Fruit fly (Drosophila melanogaster) whole organism, embryonic: ENCODE measurements around the gene Sry-alpha.

Experiments used
- CG34422 ChIP-seq: fragments of 200-800 bp; sonication (Bioruptor generic); IDR thresholded peaks from 3 replicates; pipeline ENCODE4 v1.3.6; 2022; ENCODE audit warnings: missing biosample characterization, missing genetic modification characterization
- CG6272 ChIP-seq: fragments of 200-800 bp; sonication (Bioruptor generic); IDR thresholded peaks from 2 replicates; pipeline ENCODE4 v1.3.6; 2022; ENCODE audit warnings: missing biosample characterization, missing genetic modification characterization
- D19A ChIP-seq: fragments of 200-800 bp; optimal IDR thresholded peaks from 3 replicates; lab custom pipeline; 2019; ENCODE audit warnings: missing biosample characterization, mild to moderate bottlenecking, missing genetic modification characterization, moderate library complexity
- Dfd ChIP-seq, 2 experiments: fragments of >200 bp; optimal IDR thresholded peaks; 2 replicates each; lab custom pipeline; 2017; ENCODE audit warnings: missing biosample characterization in 2 of 2, missing genetic modification characterization in 2 of 2
- Lhr ChIP-seq: fragments of 200-800 bp; sonication (Bioruptor generic); optimal IDR thresholded peaks from 3 replicates; lab custom pipeline; 2017; ENCODE audit warnings: mild to moderate bottlenecking, missing biosample characterization, missing genetic modification reagents, missing genetic modification characterization
- Ravus ChIP-seq: fragments of 200-800 bp; sonication (Bioruptor generic); IDR thresholded peaks from 2 replicates; pipeline ENCODE4 v1.3.6; 2022; ENCODE audit warnings: missing biosample characterization, missing genetic modification characterization
- Sox100B ChIP-seq: fragments of 200-800 bp; sonication (Bioruptor generic); optimal IDR thresholded peaks from 3 replicates; lab custom pipeline; 2018; ENCODE audit warnings: missing biosample characterization, mild to moderate bottlenecking, missing genetic modification characterization
- ap ChIP-seq: fragments of 200-800 bp; sonication (Bioruptor generic); IDR thresholded peaks from 2 replicates; pipeline ENCODE4 v1.3.6; 2022; ENCODE audit warnings: missing biosample characterization, missing genetic modification characterization
- grn ChIP-seq: fragments of 200-800 bp; sonication (Bioruptor generic); optimal IDR thresholded peaks from 3 replicates; lab custom pipeline; 2017; ENCODE audit warnings: missing biosample characterization, missing genetic modification characterization
- klu ChIP-seq: fragments of 200-800 bp; sonication (Bioruptor generic); IDR thresholded peaks from 2 replicates; pipeline ENCODE4 v1.3.6; 2022; ENCODE audit warnings: missing biosample characterization, missing genetic modification characterization
- luna ChIP-seq: fragments of 200-800 bp; sonication (Bioruptor generic); optimal IDR thresholded peaks from 2 replicates; lab custom pipeline; 2016; ENCODE audit warnings: missing biosample characterization, missing genetic modification characterization
- mirr ChIP-seq: fragments of 200-800 bp; sonication (Bioruptor generic); optimal IDR thresholded peaks from 3 replicates; lab custom pipeline; 2018; ENCODE audit warnings: missing biosample characterization, mild to moderate bottlenecking, missing genetic modification characterization
- phol ChIP-seq: fragments of 200-800 bp; sonication (Bioruptor generic); optimal IDR thresholded peaks from 3 replicates; lab custom pipeline; 2018; ENCODE audit warnings: missing biosample characterization, mild to moderate bottlenecking, missing genetic modification characterization, moderate library complexity
- trh ChIP-seq: fragments of 200-800 bp; sonication (Bioruptor generic); optimal IDR thresholded peaks from 2 replicates; lab custom pipeline; 2016; ENCODE audit warnings: missing biosample characterization, missing genetic modification characterization

- TF ChIP-seq Sox100B (GFP tag; lab: Kevin White, UChicago) (no peak), klu (GFP tag; lab: Robert Waterston, UW) (no peak), luna (GFP tag; lab: Kevin White, UChicago) (no peak), phol (tag; lab: Kevin White, UChicago) (peak; percentile 67), CG6272 (GFP tag; lab: Robert Waterston, UW) (0 out of 2 replicates have a peak, but pooled peaks have one; percentile 18), ap (GFP tag; lab: Robert Waterston, UW) (no peak), mirr (GFP tag; lab: Kevin White, UChicago) (no peak), CG34422 (GFP tag; lab: Robert Waterston, UW) (peak; percentile 67; the same call in 1 of the 3 replicates), grn (GFP tag; lab: Kevin White, UChicago) (no peak), Dfd (GFP tag; optimal IDR thresholded peaks at IDR 0.05; lab: Kevin White, UChicago) (no peak), Lhr (peak; percentile 49), Ravus (no peak), trh (GFP tag; lab: Kevin White, UChicago) (no peak), D19A (no peak)
Measured at dm6 chr3R:30052455-30053046, 13.0 kb downstream of the Sry-alpha start, which contains the start of gene Jasper.
